Fruit fly (Drosophila melanogaster) whole organism, embryonic: ENCODE data around the gene CG33098.
A peak's percentile ranks its signal among the peaks of the same experiment; 100 is the strongest.

Experiments
- Abd-B ChIP-seq: fragments of 200-800 bp; sonication (Bioruptor generic); optimal IDR thresholded peaks from 2 replicates; lab custom pipeline; 2018; ENCODE audit warnings: missing biosample characterization, mild to moderate bottlenecking, missing genetic modification characterization, moderate library complexity
- BEAF-32 ChIP-seq: fragments of 200-800 bp; sonication (Bioruptor generic); optimal IDR thresholded peaks from 3 replicates; lab custom pipeline; 2017; ENCODE audit warnings: missing biosample characterization, missing genetic modification characterization, mild to moderate bottlenecking, moderate library complexity, missing genetic modification reagents
- BtbVII ChIP-seq: fragments of 200-800 bp; sonication (Bioruptor generic); optimal IDR thresholded peaks from 3 replicates; lab custom pipeline; 2017; ENCODE audit warnings: missing biosample characterization, mild to moderate bottlenecking, missing genetic modification characterization
- CG10209 ChIP-seq: fragments of 200-800 bp; sonication (Bioruptor generic); optimal IDR thresholded peaks from 3 replicates; lab custom pipeline; 2017; ENCODE audit warnings: missing biosample characterization, mild to moderate bottlenecking, missing genetic modification characterization, missing genetic modification reagents
- CG10654 ChIP-seq: fragments of 200-800 bp; sonication (Bioruptor generic); optimal IDR thresholded peaks from 2 replicates; lab custom pipeline; 2016; ENCODE audit warnings: missing biosample characterization, missing genetic modification characterization
- CG11695 ChIP-seq: fragments of 200-800 bp; sonication (Bioruptor generic); IDR thresholded peaks from 3 replicates; pipeline ENCODE4 v1.3.6; 2022; ENCODE audit warnings: missing biosample characterization, missing genetic modification characterization
- CG12104 ChIP-seq: fragments of 200-800 bp; sonication (Bioruptor generic); optimal IDR thresholded peaks from 3 replicates; lab custom pipeline; 2016; ENCODE audit warnings: missing biosample characterization, missing genetic modification characterization
- CG12391 ChIP-seq: fragments of 200-800 bp; sonication (Bioruptor generic); optimal IDR thresholded peaks from 3 replicates; lab custom pipeline; 2018; ENCODE audit warnings: missing biosample characterization, mild to moderate bottlenecking, missing genetic modification characterization, moderate library complexity
- CG14667 ChIP-seq: fragments of 200-800 bp; sonication (Bioruptor generic); IDR thresholded peaks from 2 replicates; pipeline ENCODE4 v1.3.6; 2022; ENCODE audit warnings: missing biosample characterization, missing genetic modification characterization
- CG1603 ChIP-seq: fragments of 200-800 bp; sonication (Bioruptor generic); optimal IDR thresholded peaks from 2 replicates; lab custom pipeline; 2019; ENCODE audit warnings: missing biosample characterization, mild to moderate bottlenecking, missing genetic modification characterization, moderate library complexity
- CG16779 ChIP-seq: fragments of 200-800 bp; sonication (Bioruptor generic); IDR thresholded peaks from 2 replicates; pipeline ENCODE4 v1.3.6; 2022; ENCODE audit warnings: missing biosample characterization, missing genetic modification characterization
- CG17328 ChIP-seq: fragments of 200-800 bp; sonication (Bioruptor generic); IDR thresholded peaks from 2 replicates; pipeline ENCODE4 v1.3.6; 2022; ENCODE audit warnings: missing biosample characterization, missing genetic modification characterization
- CG17385 ChIP-seq: fragments of 200-800 bp; sonication (Bioruptor generic); optimal IDR thresholded peaks from 3 replicates; lab custom pipeline; 2018; ENCODE audit warnings: missing biosample characterization, mild to moderate bottlenecking, missing genetic modification characterization
- CG18599 ChIP-seq: fragments of 200-800 bp; sonication (Bioruptor generic); optimal IDR thresholded peaks from 3 replicates; lab custom pipeline; 2017; ENCODE audit warnings: missing biosample characterization, missing genetic modification characterization, mild to moderate bottlenecking, moderate library complexity, missing genetic modification reagents
- CG18619 ChIP-seq: fragments of 200-800 bp; sonication (Bioruptor generic); optimal IDR thresholded peaks from 3 replicates; lab custom pipeline; 2017; ENCODE audit warnings: missing biosample characterization, mild to moderate bottlenecking, missing genetic modification characterization
- CG3065 ChIP-seq: fragments of 200-800 bp; sonication (Bioruptor generic); optimal IDR thresholded peaks from 2 replicates; lab custom pipeline; 2016; ENCODE audit warnings: missing biosample characterization, missing genetic modification characterization
- CG32772 ChIP-seq: fragments of 200-800 bp; sonication (Bioruptor generic); IDR thresholded peaks from 2 replicates; pipeline ENCODE4 v1.3.6; 2022; ENCODE audit warnings: missing biosample characterization, missing genetic modification characterization
- CG33557 ChIP-seq: fragments of 200-800 bp; sonication (Bioruptor generic); optimal IDR thresholded peaks from 2 replicates; lab custom pipeline; 2019; ENCODE audit warnings: missing biosample characterization, mild to moderate bottlenecking, missing genetic modification characterization, moderate library complexity
- CG34422 ChIP-seq: fragments of 200-800 bp; sonication (Bioruptor generic); IDR thresholded peaks from 3 replicates; pipeline ENCODE4 v1.3.6; 2022; ENCODE audit warnings: missing biosample characterization, missing genetic modification characterization
- CG4424 ChIP-seq: fragments of 200-800 bp; sonication (Bioruptor generic); optimal IDR thresholded peaks from 3 replicates; lab custom pipeline; 2016; ENCODE audit warnings: missing biosample characterization, missing genetic modification characterization
- CG6683 ChIP-seq: fragments of 200-800 bp; sonication (Bioruptor generic); optimal IDR thresholded peaks from 2 replicates; lab custom pipeline; 2017; ENCODE audit warnings: missing biosample characterization, mild to moderate bottlenecking, missing genetic modification characterization, missing genetic modification reagents
- CG7357 ChIP-seq: fragments of 200-800 bp; sonication (Bioruptor generic); IDR thresholded peaks from 3 replicates; pipeline ENCODE4 v1.3.6; 2022; ENCODE audit warnings: missing biosample characterization, missing genetic modification characterization
- CG9797 ChIP-seq: fragments of 200-800 bp; sonication (Bioruptor generic); optimal IDR thresholded peaks from 3 replicates; lab custom pipeline; 2018; ENCODE audit warnings: missing biosample characterization, mild to moderate bottlenecking, missing genetic modification characterization
- CrebB ChIP-seq: fragments of 200-800 bp; sonication (Bioruptor generic); optimal IDR thresholded peaks from 3 replicates; lab custom pipeline; 2018; ENCODE audit warnings: missing biosample characterization, mild to moderate bottlenecking, missing genetic modification characterization
- Dad ChIP-seq: fragments of 200-800 bp; sonication (Bioruptor generic); optimal IDR thresholded peaks from 3 replicates; lab custom pipeline; 2016; ENCODE audit warnings: missing biosample characterization, missing genetic modification characterization
- Dek ChIP-seq: fragments of 200-800 bp; sonication (Bioruptor generic); optimal IDR thresholded peaks from 3 replicates; lab custom pipeline; 2019; ENCODE audit warnings: missing biosample characterization, mild to moderate bottlenecking, missing genetic modification characterization, moderate library complexity
- Dfd ChIP-seq, 2 experiments: fragments of >200 bp; optimal IDR thresholded peaks; 2 replicates each; lab custom pipeline; 2017; ENCODE audit warnings: missing biosample characterization in 2 of 2, missing genetic modification characterization in 2 of 2
- Dip2 ChIP-seq: fragments of 200-800 bp; sonication (Bioruptor generic); IDR thresholded peaks from 2 replicates; pipeline ENCODE4 v1.3.6; 2022; ENCODE audit warnings: missing biosample characterization, missing genetic modification characterization
- ERR ChIP-seq: fragments of 200-800 bp; sonication (Bioruptor generic); optimal IDR thresholded peaks from 2 replicates; lab custom pipeline; 2016; ENCODE audit warnings: missing biosample characterization, missing genetic modification characterization
- Gsc ChIP-seq: fragments of 200-800 bp; sonication (Bioruptor generic); IDR thresholded peaks from 2 replicates; pipeline ENCODE4 v1.3.6; 2022; ENCODE audit warnings: missing biosample characterization, missing genetic modification characterization
- H2.0 ChIP-seq: fragments of 200-800 bp; sonication (Bioruptor generic); IDR thresholded peaks from 2 replicates; pipeline ENCODE4 v1.3.6; 2022; ENCODE audit warnings: missing biosample characterization, missing genetic modification characterization
- HLH3B ChIP-seq: fragments of 200-800 bp; sonication (Bioruptor generic); IDR thresholded peaks from 2 replicates; pipeline ENCODE4 v1.3.6; 2022; ENCODE audit warnings: missing biosample characterization, missing genetic modification characterization
- Hsf ChIP-seq: fragments of 200-800 bp; sonication (Bioruptor generic); optimal IDR thresholded peaks from 3 replicates; lab custom pipeline; 2016; ENCODE audit warnings: missing biosample characterization, missing genetic modification characterization
- Lpt ChIP-seq: fragments of >200 bp; optimal IDR thresholded peaks from 2 replicates; lab custom pipeline; 2018; ENCODE audit warnings: missing biosample characterization, missing genetic modification characterization
- Mrtf ChIP-seq: fragments of 200-800 bp; sonication (Bioruptor generic); IDR thresholded peaks from 3 replicates; pipeline ENCODE4 v1.3.6; 2022; ENCODE audit warnings: missing biosample characterization, missing genetic modification characterization
- PHDP ChIP-seq: fragments of 200-800 bp; sonication (Bioruptor generic); optimal IDR thresholded peaks from 3 replicates; lab custom pipeline; 2018; ENCODE audit warnings: missing biosample characterization, mild to moderate bottlenecking, missing genetic modification characterization, moderate library complexity
- Sox100B ChIP-seq: fragments of 200-800 bp; sonication (Bioruptor generic); optimal IDR thresholded peaks from 3 replicates; lab custom pipeline; 2018; ENCODE audit warnings: missing biosample characterization, mild to moderate bottlenecking, missing genetic modification characterization
- Sry-δ ChIP-seq: fragments of 200-800 bp; sonication (Bioruptor generic); optimal IDR thresholded peaks from 2 replicates; lab custom pipeline; 2016; ENCODE audit warnings: missing biosample characterization, missing genetic modification characterization
- al ChIP-seq: fragments of 200-800 bp; sonication (Bioruptor generic); IDR thresholded peaks from 2 replicates; pipeline ENCODE4 v1.3.6; 2022; ENCODE audit warnings: missing biosample characterization, missing genetic modification characterization
- bsh ChIP-seq, 2 experiments: fragments of 200-800 bp; sonication (Bioruptor generic); optimal IDR thresholded peaks; 2 replicates each; lab custom pipeline; 2017 to 2018; ENCODE audit warnings: mild to moderate bottlenecking in 2 of 2, missing biosample characterization in 2 of 2, missing genetic modification characterization in 2 of 2, moderate library complexity in 1 of 2
- crc ChIP-seq: fragments of 200-800 bp; sonication (Bioruptor generic); optimal IDR thresholded peaks from 2 replicates; lab custom pipeline; 2016; ENCODE audit warnings: missing biosample characterization, missing genetic modification characterization
- da ChIP-seq: fragments of 200-800 bp; sonication (Bioruptor generic); optimal IDR thresholded peaks from 2 replicates; lab custom pipeline; 2016; ENCODE audit warnings: missing biosample characterization, missing genetic modification characterization
- dan ChIP-seq: fragments of 200-800 bp; sonication (Bioruptor generic); IDR thresholded peaks from 2 replicates; pipeline ENCODE4 v1.3.6; 2022; ENCODE audit warnings: missing biosample characterization, missing genetic modification characterization
- emc ChIP-seq: fragments of 200-800 bp; sonication (Bioruptor generic); optimal IDR thresholded peaks from 2 replicates; lab custom pipeline; 2016; ENCODE audit warnings: missing biosample characterization, missing genetic modification characterization
- fru ChIP-seq: fragments of >200 bp; optimal IDR thresholded peaks from 2 replicates; lab custom pipeline; 2017
- grau ChIP-seq: fragments of 200-800 bp; optimal IDR thresholded peaks from 3 replicates; lab custom pipeline; 2019; ENCODE audit warnings: missing biosample characterization, mild to moderate bottlenecking, missing genetic modification characterization, moderate library complexity
- gsb ChIP-seq: fragments of 200-800 bp; sonication (Bioruptor generic); IDR thresholded peaks from 2 replicates; pipeline ENCODE4 v1.3.6; 2022; ENCODE audit warnings: missing biosample characterization, missing genetic modification characterization
- lbe ChIP-seq: fragments of 200-800 bp; sonication (Bioruptor generic); optimal IDR thresholded peaks from 2 replicates; lab custom pipeline; 2016; ENCODE audit warnings: missing biosample characterization, mild to moderate bottlenecking, missing genetic modification characterization
- phol ChIP-seq: fragments of 200-800 bp; sonication (Bioruptor generic); optimal IDR thresholded peaks from 3 replicates; lab custom pipeline; 2018; ENCODE audit warnings: missing biosample characterization, mild to moderate bottlenecking, missing genetic modification characterization, moderate library complexity
- pum ChIP-seq: fragments of 200-800 bp; sonication (Bioruptor generic); optimal IDR thresholded peaks from 2 replicates; lab custom pipeline; 2016; ENCODE audit warnings: missing biosample characterization, missing genetic modification characterization
- salm ChIP-seq: fragments of 200-800 bp; sonication (Bioruptor generic); optimal IDR thresholded peaks from 2 replicates; lab custom pipeline; 2018; ENCODE audit warnings: missing biosample characterization, mild to moderate bottlenecking, missing genetic modification characterization
- ssp ChIP-seq: fragments of 200-800 bp; sonication (Bioruptor generic); IDR thresholded peaks from 2 replicates; pipeline ENCODE4 v1.3.6; 2022; ENCODE audit warnings: missing biosample characterization, missing genetic modification characterization
- twi ChIP-seq: fragments of 200-800 bp; optimal IDR thresholded peaks from 2 replicates; lab custom pipeline; 2019; ENCODE audit warnings: missing biosample characterization, mild to moderate bottlenecking, missing genetic modification characterization, moderate library complexity

CG33098 gene

DNA sequence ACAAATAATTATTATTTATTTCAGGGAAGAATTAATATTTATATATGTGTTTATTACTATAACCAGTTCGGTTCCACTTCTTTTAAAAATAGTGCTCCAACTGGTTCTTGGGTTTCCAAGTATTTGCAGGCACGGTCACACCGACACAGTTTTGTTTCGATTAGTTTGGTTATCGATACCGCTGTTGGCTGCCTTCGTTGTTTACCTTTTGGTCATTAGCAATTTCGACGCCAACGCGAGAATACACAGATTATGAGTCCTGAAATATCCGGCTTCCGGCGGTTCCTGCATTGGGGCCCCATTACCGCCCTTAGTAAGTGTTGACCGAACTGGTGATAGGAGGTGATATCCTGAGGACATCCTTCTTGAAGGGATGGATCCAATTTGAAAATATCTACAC is 21.2 kb downstream of the CG33098 start, which contains the start of gene CG5196 (continued):
- no peak for TF ChIP-seq CG4424 (GFP tag; lab: Kevin White, UChicago)
- TF ChIP-seq Lpt = no peak
- TF ChIP-seq Dad (GFP tag; lab: Kevin White, UChicago) = no peak
- peak; percentile 31 for TF ChIP-seq grau (tag; lab: Kevin White, UChicago)
- no peak for TF ChIP-seq H2.0 (GFP tag; lab: Robert Waterston, UW)
- peak; percentile 66 for TF ChIP-seq lbe (GFP tag; lab: Kevin White, UChicago)
- no peak for TF ChIP-seq CG7357 (GFP tag; lab: Robert Waterston, UW)
- no peak for TF ChIP-seq emc (GFP tag; lab: Kevin White, UChicago)
- peak; percentile 43 for TF ChIP-seq Dek
- no peak for TF ChIP-seq CG10209 (GFP tag; lab: Kevin White, UChicago)
- no peak for TF ChIP-seq CG11695 (GFP tag; lab: Robert Waterston, UW)
- TF ChIP-seq ERR = no peak
- TF ChIP-seq Gsc (GFP tag; lab: Robert Waterston, UW) = no peak
- no peak for TF ChIP-seq CG32772 (GFP tag; lab: Robert Waterston, UW)
- no peak for TF ChIP-seq CG33557 (GFP tag; lab: Kevin White, UChicago)
- no peak for TF ChIP-seq salm (tag; lab: Kevin White, UChicago)
- no peak for TF ChIP-seq CG3065
- TF ChIP-seq CG18619 (GFP tag; lab: Kevin White, UChicago) = no peak
- peak; percentile 45; the same call in 1 of the 2 replicates for TF ChIP-seq CG16779 (GFP tag; lab: Robert Waterston, UW)
- TF ChIP-seq PHDP (tag; lab: Kevin White, UChicago) = peak; percentile 40
- no peak for TF ChIP-seq BtbVII (GFP tag; lab: Kevin White, UChicago)
- peak; percentile 35 for TF ChIP-seq CG12391
- no peak for TF ChIP-seq ssp (GFP tag; lab: Robert Waterston, UW)
- peak; percentile 88 for TF ChIP-seq CG9797
- no peak for TF ChIP-seq CG10654
- peak; percentile 84; the same call in 2 of the 3 replicates for TF ChIP-seq CG34422 (GFP tag; lab: Robert Waterston, UW)
- peak; percentile 56 for TF ChIP-seq Sry-δ
- no peak for TF ChIP-seq CG12104 (GFP tag; lab: Kevin White, UChicago)
- TF ChIP-seq al = no peak
- no peak for TF ChIP-seq CG14667 (GFP tag; lab: Robert Waterston, UW)
- no peak for TF ChIP-seq crc
- TF ChIP-seq HLH3B = no peak
- peak; percentile 43 for TF ChIP-seq Abd-B
- no peak for TF ChIP-seq twi (tag; lab: Kevin White, UChicago)
- no peak for TF ChIP-seq pum (GFP tag; lab: Kevin White, UChicago)
- no peak for TF ChIP-seq phol (tag; lab: Kevin White, UChicago)
- TF ChIP-seq dan (GFP tag; lab: Robert Waterston, UW) = no peak
- no peak for TF ChIP-seq Sox100B (GFP tag; lab: Kevin White, UChicago)
- TF ChIP-seq da = no peak
- TF ChIP-seq BEAF-32 (GFP tag; lab: Kevin White, UChicago) = peak; percentile 73
- no peak for TF ChIP-seq Dip2 (GFP tag; lab: Robert Waterston, UW)
- no peak for TF ChIP-seq CrebB (tag; lab: Kevin White, UChicago)
- no peak for TF ChIP-seq CG6683 (GFP tag; lab: Kevin White, UChicago)
- TF ChIP-seq CG18599 (GFP tag; lab: Kevin White, UChicago) = no peak
- peak; percentile 76 for TF ChIP-seq CG1603 (tag; lab: Kevin White, UChicago)
- TF ChIP-seq bsh (GFP tag; optimal IDR thresholded peaks at IDR 0.05; lab: Kevin White, UChicago) = no peak
- TF ChIP-seq CG17385 (GFP tag; lab: Kevin White, UChicago) = no peak
- TF ChIP-seq CG17328 (GFP tag; lab: Robert Waterston, UW) = no peak
- TF ChIP-seq Dfd (GFP tag; optimal IDR thresholded peaks at IDR 0.05; lab: Kevin White, UChicago) = no peak
- no peak for TF ChIP-seq Mrtf (GFP tag; lab: Robert Waterston, UW)
- no peak for TF ChIP-seq fru (lab: Kevin White, UChicago)
- TF ChIP-seq Hsf (GFP tag; lab: Kevin White, UChicago) = no peak
- no peak for TF ChIP-seq gsb (GFP tag; lab: Robert Waterston, UW)
